Fruit fly (Drosophila melanogaster): ENCODE measurements around the gene CG8939.

- TF ChIP-seq gl (tag; optimal IDR thresholded peaks at IDR 0.05) (no peak), rn (GFP tag; IDR thresholded peaks at IDR 0.05) (no peak), CG13204 (GFP tag; optimal IDR thresholded peaks at IDR 0.05) (no peak), CG14655 (GFP tag; optimal IDR thresholded peaks at IDR 0.05) (no peak), fd96Ca (GFP tag; IDR thresholded peaks at IDR 0.05) (no peak), CG8159 (tag; optimal IDR thresholded peaks at IDR 0.05) (no peak), CG4496 (GFP tag; IDR thresholded peaks at IDR 0.05) (no peak), EcR (GFP tag; optimal IDR thresholded peaks at IDR 0.05) (no peak), Ets98B (GFP tag; IDR thresholded peaks at IDR 0.05) (no peak), CG34367 (tag; optimal IDR thresholded peaks at IDR 0.05) (no peak), Pif1A (GFP tag; optimal IDR thresholded peaks at IDR 0.05) (no peak), CG15710 (tag; optimal IDR thresholded peaks at IDR 0.05) (peak; percentile 9), CG9948 (tag; optimal IDR thresholded peaks at IDR 0.05) (no peak), CG32121 (GFP tag; IDR thresholded peaks at IDR 0.05) (no peak)
These were observed 10.2 kb upstream of the CG8939 start, which contains the start of gene ND-20 for dm6 chrX:15986654-15987053.

Data from whole organism, pupa.